Fruit fly (Drosophila melanogaster): ENCODE data around the gene SdhD.

SdhD gene

dm6 chr3R:23757912-23758607 is 2.3 kb downstream of the SdhD start, which contains the start of the genes PTPMT1 and Hrd3 (continued):
- no peak for TF ChIP-seq CG14860 (GFP tag; IDR thresholded peaks at IDR 0.05; ENCODE audit: partially characterized antibody)
- TF ChIP-seq CG17328 (GFP tag; IDR thresholded peaks at IDR 0.05): peak; percentile 94
- peak; percentile 96 for TF ChIP-seq Lhr (GFP tag; optimal IDR thresholded peaks at IDR 0.05)
- peak; percentile 97 for TF ChIP-seq Dbx (GFP tag; IDR thresholded peaks at IDR 0.05)
- TF ChIP-seq CG6689 (GFP tag; IDR thresholded peaks at IDR 0.05): peak; percentile 98
- peak; percentile 96 for TF ChIP-seq sd (tag; optimal IDR thresholded peaks at IDR 0.05)
- TF ChIP-seq esg (GFP tag; conservative IDR thresholded peaks at IDR 0.05): peak; percentile 96
- TF ChIP-seq dpn (GFP tag; optimal IDR thresholded peaks at IDR 0.05): peak; percentile 98 to 99
- TF ChIP-seq Nf-YB (GFP tag; optimal IDR thresholded peaks at IDR 0.05): peak; percentile 89
- TF ChIP-seq rib (GFP tag; IDR thresholded peaks at IDR 0.05): peak; percentile 91; the same call in 1 of the 2 replicates
- TF ChIP-seq onecut (GFP tag; IDR thresholded peaks at IDR 0.05): peak; percentile 88
- TF ChIP-seq tin (GFP tag; optimal IDR thresholded peaks at IDR 0.05): peak; percentile 99
- peak; percentile 89 for TF ChIP-seq H2.0 (GFP tag; IDR thresholded peaks at IDR 0.05)
- peak; percentile 86 for TF ChIP-seq CG3163 (GFP tag; optimal IDR thresholded peaks at IDR 0.05)
- TF ChIP-seq CG12659 (GFP tag; optimal IDR thresholded peaks at IDR 0.05): peak; percentile 100
- peak; percentile 91 for TF ChIP-seq jigr1 (GFP tag; IDR thresholded peaks at IDR 0.05)
- TF ChIP-seq cg (GFP tag; optimal IDR thresholded peaks at IDR 0.05): no peak
- peak; percentile 73 for TF ChIP-seq fd102C (GFP tag; optimal IDR thresholded peaks at IDR 0.05)
- no peak for TF ChIP-seq hth (optimal IDR thresholded peaks at IDR 0.05)
- TF ChIP-seq pros (GFP tag; optimal IDR thresholded peaks at IDR 0.05): peak; percentile 77
- peak; percentile 98 for TF ChIP-seq org-1 (GFP tag; optimal IDR thresholded peaks at IDR 0.05)
- peak; percentile 99 for TF ChIP-seq CG18619 (GFP tag; optimal IDR thresholded peaks at IDR 0.05)
- peak; percentile 76 to 85 for TF ChIP-seq insv (GFP tag; optimal IDR thresholded peaks at IDR 0.05)
- TF ChIP-seq CG18764 (GFP tag; optimal IDR thresholded peaks at IDR 0.05): peak; percentile 96
- no peak for TF ChIP-seq Hr39 (optimal IDR thresholded peaks at IDR 0.05)
- peak; percentile 95 for TF ChIP-seq CG11456 (GFP tag; IDR thresholded peaks at IDR 0.05)
- peak; percentile 91 for TF ChIP-seq CG2889 (GFP tag; IDR thresholded peaks at IDR 0.05)
- TF ChIP-seq CG11247 (GFP tag; IDR thresholded peaks at IDR 0.05): peak; percentile 96
- no peak for TF ChIP-seq z (GFP tag; IDR thresholded peaks at IDR 0.05)
- peak; percentile 83 for TF ChIP-seq grn (GFP tag; optimal IDR thresholded peaks at IDR 0.05)
- TF ChIP-seq trem (tag; optimal IDR thresholded peaks at IDR 0.05): peak; percentile 95
- peak; percentile 98 for TF ChIP-seq grau (tag; optimal IDR thresholded peaks at IDR 0.05)
- TF ChIP-seq chinmo (GFP tag; IDR thresholded peaks at IDR 0.05; ENCODE audit: partially characterized antibody): 0 out of 4 replicates have a peak, but pooled peaks have one; percentile 32
- TF ChIP-seq CG4282 (GFP tag; optimal IDR thresholded peaks at IDR 0.05): peak; percentile 90
- TF ChIP-seq CG17912 (GFP tag; optimal IDR thresholded peaks at IDR 0.05): peak; percentile 86
- TF ChIP-seq CG13894 (tag; optimal IDR thresholded peaks at IDR 0.05): peak; percentile 96
- no peak for TF ChIP-seq sc (optimal IDR thresholded peaks at IDR 0.05)
- peak; percentile 99 for TF ChIP-seq sc (GFP tag; optimal IDR thresholded peaks at IDR 0.05)
- TF ChIP-seq ro (GFP tag; IDR thresholded peaks at IDR 0.05): peak; percentile 88
- TF ChIP-seq sens-2 (GFP tag; IDR thresholded peaks at IDR 0.05): peak; percentile 90
- TF ChIP-seq ash1 (GFP tag; optimal IDR thresholded peaks at IDR 0.05): peak; percentile 71
- TF ChIP-seq nerfin-2 (GFP tag; IDR thresholded peaks at IDR 0.05; ENCODE audit: partially characterized antibody): no peak
- TF ChIP-seq CG17361 (GFP tag; IDR thresholded peaks at IDR 0.05): peak; percentile 100
- peak; percentile 93 for TF ChIP-seq schlank (tag; optimal IDR thresholded peaks at IDR 0.05)
- TF ChIP-seq nmo (GFP tag; optimal IDR thresholded peaks at IDR 0.05): peak; percentile 100
- TF ChIP-seq CG10959 (GFP tag; IDR thresholded peaks at IDR 0.05): peak; percentile 92
- peak; percentile 94 for TF ChIP-seq CG9876 (GFP tag; optimal IDR thresholded peaks at IDR 0.05)
- peak; percentile 90 for TF ChIP-seq Gsc (GFP tag; IDR thresholded peaks at IDR 0.05)
- TF ChIP-seq CG15601 (tag; optimal IDR thresholded peaks at IDR 0.05): peak; percentile 97
- TF ChIP-seq ssp (GFP tag; IDR thresholded peaks at IDR 0.05): peak; percentile 90
- no peak for TF ChIP-seq pita (GFP tag; optimal IDR thresholded peaks at IDR 0.05)

Measured in whole organism, embryonic.